Fruit fly (Drosophila melanogaster) whole organism, embryonic: ENCODE results near the gene mRpS35.

Experiments used
- Antp ChIP-seq: fragments of 200-800 bp; sonication (Bioruptor generic); optimal IDR thresholded peaks from 3 replicates; lab custom pipeline; 2016; ENCODE audit warnings: missing biosample characterization, missing genetic modification characterization
- Asciz ChIP-seq: fragments of 200-800 bp; sonication (Bioruptor generic); optimal IDR thresholded peaks from 2 replicates; lab custom pipeline; 2017; ENCODE audit warnings: missing biosample characterization, mild to moderate bottlenecking, missing genetic modification characterization, missing genetic modification reagents
- CG10366 ChIP-seq: fragments of 200-800 bp; sonication (Bioruptor generic); IDR thresholded peaks from 2 replicates; pipeline ENCODE4 v1.3.6; 2022; ENCODE audit warnings: missing biosample characterization, missing genetic modification characterization
- CG10565 ChIP-seq: fragments of 200-800 bp; sonication (Bioruptor generic); optimal IDR thresholded peaks from 3 replicates; lab custom pipeline; 2016; ENCODE audit warnings: missing biosample characterization, mild to moderate bottlenecking, missing genetic modification characterization
- CG10979 ChIP-seq: fragments of 200-800 bp; sonication (Bioruptor generic); optimal IDR thresholded peaks from 2 replicates; lab custom pipeline; 2018; ENCODE audit warnings: missing biosample characterization, mild to moderate bottlenecking, missing genetic modification characterization, moderate library complexity
- CG12104 ChIP-seq: fragments of 200-800 bp; sonication (Bioruptor generic); optimal IDR thresholded peaks from 3 replicates; lab custom pipeline; 2016; ENCODE audit warnings: missing biosample characterization, missing genetic modification characterization
- CG12155 ChIP-seq: fragments of 200-800 bp; sonication (Bioruptor generic); optimal IDR thresholded peaks from 3 replicates; lab custom pipeline; 2016; ENCODE audit warnings: missing biosample characterization, missing genetic modification characterization
- CG14014 ChIP-seq: fragments of 200-800 bp; sonication (Bioruptor generic); IDR thresholded peaks from 2 replicates; pipeline ENCODE4 v1.3.6; 2022; ENCODE audit warnings: missing biosample characterization, missing genetic modification characterization
- CG14667 ChIP-seq: fragments of 200-800 bp; sonication (Bioruptor generic); IDR thresholded peaks from 2 replicates; pipeline ENCODE4 v1.3.6; 2022; ENCODE audit warnings: missing biosample characterization, missing genetic modification characterization
- CG15601 ChIP-seq: fragments of 200-800 bp; sonication (Bioruptor generic); optimal IDR thresholded peaks from 3 replicates; lab custom pipeline; 2019; ENCODE audit warnings: missing biosample characterization, mild to moderate bottlenecking, missing genetic modification characterization, moderate library complexity
- CG17385 ChIP-seq: fragments of 200-800 bp; sonication (Bioruptor generic); optimal IDR thresholded peaks from 3 replicates; lab custom pipeline; 2018; ENCODE audit warnings: missing biosample characterization, mild to moderate bottlenecking, missing genetic modification characterization
- CG1792 ChIP-seq: fragments of 200-800 bp; sonication (Bioruptor generic); optimal IDR thresholded peaks from 2 replicates; lab custom pipeline; 2016; ENCODE audit warnings: missing biosample characterization, missing genetic modification characterization
- CG18764 ChIP-seq: fragments of 200-800 bp; sonication (Bioruptor generic); optimal IDR thresholded peaks from 3 replicates; lab custom pipeline; 2016; ENCODE audit warnings: missing biosample characterization, missing genetic modification characterization
- CG2116 ChIP-seq: fragments of 200-800 bp; sonication (Bioruptor generic); optimal IDR thresholded peaks from 3 replicates; lab custom pipeline; 2018; ENCODE audit warnings: missing biosample characterization, mild to moderate bottlenecking, missing genetic modification characterization
- CG2120 ChIP-seq: fragments of 200-800 bp; sonication (Bioruptor generic); optimal IDR thresholded peaks from 3 replicates; lab custom pipeline; 2016; ENCODE audit warnings: missing biosample characterization, missing genetic modification characterization
- CG2712 ChIP-seq: fragments of 200-800 bp; optimal IDR thresholded peaks from 3 replicates; lab custom pipeline; 2019; ENCODE audit warnings: missing biosample characterization, mild to moderate bottlenecking, missing genetic modification characterization, moderate library complexity
- CG2875 ChIP-seq: fragments of 200-800 bp; sonication (Bioruptor generic); optimal IDR thresholded peaks from 2 replicates; lab custom pipeline; 2017; ENCODE audit warnings: missing biosample characterization, mild to moderate bottlenecking, missing genetic modification characterization, missing genetic modification reagents
- CG2889 ChIP-seq: fragments of 200-800 bp; sonication (Bioruptor generic); IDR thresholded peaks from 3 replicates; pipeline ENCODE4 v1.3.6; 2022; ENCODE audit warnings: missing biosample characterization, missing genetic modification characterization
- CG30431 ChIP-seq: fragments of 200-800 bp; sonication (Bioruptor generic); optimal IDR thresholded peaks from 2 replicates; lab custom pipeline; 2017; ENCODE audit warnings: missing biosample characterization, missing genetic modification characterization
- CG31224 ChIP-seq: fragments of 200-800 bp; sonication (Bioruptor generic); IDR thresholded peaks from 2 replicates; pipeline ENCODE4 v1.3.6; 2022; ENCODE audit warnings: missing biosample characterization, missing genetic modification characterization
- CG32767 ChIP-seq: fragments of 200-800 bp; sonication (Bioruptor generic); IDR thresholded peaks from 2 replicates; pipeline ENCODE4 v1.3.6; 2022; ENCODE audit warnings: missing biosample characterization, missing genetic modification characterization
- CG32772 ChIP-seq: fragments of 200-800 bp; sonication (Bioruptor generic); IDR thresholded peaks from 2 replicates; pipeline ENCODE4 v1.3.6; 2022; ENCODE audit warnings: missing biosample characterization, missing genetic modification characterization
- CG33557 ChIP-seq: fragments of 200-800 bp; sonication (Bioruptor generic); optimal IDR thresholded peaks from 2 replicates; lab custom pipeline; 2019; ENCODE audit warnings: missing biosample characterization, mild to moderate bottlenecking, missing genetic modification characterization, moderate library complexity
- CG5245 ChIP-seq: fragments of 200-800 bp; sonication (Bioruptor generic); optimal IDR thresholded peaks from 3 replicates; lab custom pipeline; 2016; ENCODE audit warnings: missing biosample characterization, missing genetic modification characterization
- CG6765 ChIP-seq: fragments of 200-800 bp; sonication (Bioruptor generic); optimal IDR thresholded peaks from 3 replicates; lab custom pipeline; 2017; ENCODE audit warnings: missing biosample characterization, mild to moderate bottlenecking, missing genetic modification characterization
- CG6813 ChIP-seq: fragments of 200-800 bp; sonication (Bioruptor generic); optimal IDR thresholded peaks from 2 replicates; lab custom pipeline; 2017; ENCODE audit warnings: missing biosample characterization, missing genetic modification characterization, mild to moderate bottlenecking, moderate library complexity, missing genetic modification reagents
- Camta ChIP-seq: fragments of 200-800 bp; sonication (Bioruptor generic); optimal IDR thresholded peaks from 2 replicates; lab custom pipeline; 2016; ENCODE audit warnings: missing biosample characterization, missing genetic modification characterization
- Deaf1 ChIP-seq: fragments of 200-800 bp; optimal IDR thresholded peaks from 3 replicates; lab custom pipeline; 2019; ENCODE audit warnings: missing biosample characterization, mild to moderate bottlenecking, missing genetic modification characterization, moderate library complexity
- E2f2 ChIP-seq: fragments of 200-800 bp; sonication (Bioruptor generic); IDR thresholded peaks from 2 replicates; pipeline ENCODE4 v1.3.6; 2022; ENCODE audit warnings: missing biosample characterization, missing genetic modification characterization
- Hand ChIP-seq: fragments of 200-800 bp; sonication (Bioruptor generic); optimal IDR thresholded peaks from 2 replicates; lab custom pipeline; 2017; ENCODE audit warnings: mild to moderate bottlenecking, missing biosample characterization, missing genetic modification reagents, missing genetic modification characterization
- Hr3 ChIP-seq: fragments of 200-800 bp; sonication (Bioruptor generic); optimal IDR thresholded peaks from 3 replicates; lab custom pipeline; 2016; ENCODE audit warnings: missing biosample characterization, missing genetic modification characterization
- MESR4 ChIP-seq: fragments of 200-800 bp; sonication (Bioruptor generic); optimal IDR thresholded peaks from 2 replicates; lab custom pipeline; 2018; ENCODE audit warnings: missing biosample characterization, mild to moderate bottlenecking, missing genetic modification characterization, moderate library complexity
- Max ChIP-seq: fragments of 200-800 bp; sonication (Bioruptor generic); optimal IDR thresholded peaks from 2 replicates; lab custom pipeline; 2016; ENCODE audit warnings: missing biosample characterization, mild to moderate bottlenecking, missing genetic modification characterization
- Nf-YB ChIP-seq: fragments of 200-800 bp; sonication (Bioruptor generic); optimal IDR thresholded peaks from 3 replicates; lab custom pipeline; 2019; ENCODE audit warnings: missing biosample characterization, mild to moderate bottlenecking, missing genetic modification characterization, moderate library complexity
- Side ChIP-seq: fragments of 200-800 bp; sonication (Bioruptor generic); optimal IDR thresholded peaks from 2 replicates; lab custom pipeline; 2016; ENCODE audit warnings: missing biosample characterization, missing genetic modification characterization
- TFAM ChIP-seq: fragments of 200-800 bp; sonication (Bioruptor generic); optimal IDR thresholded peaks from 2 replicates; lab custom pipeline; 2017; ENCODE audit warnings: missing biosample characterization, missing genetic modification characterization, inconsistent platforms
- Xbp1 ChIP-seq: fragments of 200-800 bp; sonication (Bioruptor generic); optimal IDR thresholded peaks from 3 replicates; lab custom pipeline; 2016; ENCODE audit warnings: missing biosample characterization, mild to moderate bottlenecking, missing genetic modification characterization
- dati ChIP-seq: fragments of 200-800 bp; sonication (Bioruptor generic); IDR thresholded peaks from 2 replicates; pipeline ENCODE4 v1.3.6; 2022; ENCODE audit warnings: missing biosample characterization, missing genetic modification characterization
- fru ChIP-seq: fragments of >200 bp; optimal IDR thresholded peaks from 2 replicates; lab custom pipeline; 2017
- gro ChIP-seq: fragments of 200-800 bp; sonication (Bioruptor generic); optimal IDR thresholded peaks from 2 replicates; lab custom pipeline; 2016; ENCODE audit warnings: missing biosample characterization, missing genetic modification characterization
- kni ChIP-seq: fragments of 200-800 bp; sonication (Bioruptor generic); optimal IDR thresholded peaks from 3 replicates; lab custom pipeline; 2017; ENCODE audit warnings: mild to moderate bottlenecking, missing biosample characterization, missing genetic modification reagents, missing genetic modification characterization
- lilli ChIP-seq: fragments of 200-800 bp; sonication (Bioruptor generic); optimal IDR thresholded peaks from 3 replicates; lab custom pipeline; 2016; ENCODE audit warnings: missing biosample characterization, missing genetic modification characterization
- onecut ChIP-seq: fragments of 200-800 bp; sonication (Bioruptor generic); IDR thresholded peaks from 2 replicates; pipeline ENCODE4 v1.3.6; 2022; ENCODE audit warnings: missing biosample characterization, missing genetic modification characterization
- pb ChIP-seq: fragments of 200-800 bp; sonication (Bioruptor generic); optimal IDR thresholded peaks from 3 replicates; lab custom pipeline; 2016; ENCODE audit warnings: missing biosample characterization, missing genetic modification characterization
- scrt ChIP-seq: fragments of 200-800 bp; sonication (Bioruptor generic); optimal IDR thresholded peaks from 2 replicates; lab custom pipeline; 2018; ENCODE audit warnings: missing biosample characterization, mild to moderate bottlenecking, missing genetic modification characterization, moderate library complexity
- sens-2 ChIP-seq: fragments of 200-800 bp; sonication (Bioruptor generic); IDR thresholded peaks from 2 replicates; pipeline ENCODE4 v1.3.6; 2022; ENCODE audit warnings: missing biosample characterization, missing genetic modification characterization
- sob ChIP-seq: fragments of 200-800 bp; sonication (Bioruptor generic); IDR thresholded peaks from 2 replicates; pipeline ENCODE4 v1.3.6; 2022; ENCODE audit warnings: missing biosample characterization, missing genetic modification characterization
- stc ChIP-seq: fragments of 200-800 bp; sonication (Bioruptor generic); IDR thresholded peaks from 2 replicates; pipeline ENCODE4 v1.3.6; 2022; ENCODE audit warnings: missing biosample characterization, missing genetic modification characterization
- tap ChIP-seq: fragments of 200-800 bp; optimal IDR thresholded peaks from 3 replicates; lab custom pipeline; 2019; ENCODE audit warnings: missing biosample characterization, mild to moderate bottlenecking, missing genetic modification characterization, moderate library complexity
- trh ChIP-seq: fragments of 200-800 bp; sonication (Bioruptor generic); optimal IDR thresholded peaks from 2 replicates; lab custom pipeline; 2016; ENCODE audit warnings: missing biosample characterization, missing genetic modification characterization
- usp ChIP-seq: fragments of >200 bp; optimal IDR thresholded peaks from 2 replicates; lab custom pipeline; 2017; ENCODE audit warnings: missing biosample characterization, missing genetic modification characterization
- wek ChIP-seq: fragments of 200-800 bp; sonication (Bioruptor generic); optimal IDR thresholded peaks from 3 replicates; lab custom pipeline; 2018; ENCODE audit warnings: missing biosample characterization, mild to moderate bottlenecking, missing genetic modification characterization, moderate library complexity

The mRpS35 gene

DNA sequence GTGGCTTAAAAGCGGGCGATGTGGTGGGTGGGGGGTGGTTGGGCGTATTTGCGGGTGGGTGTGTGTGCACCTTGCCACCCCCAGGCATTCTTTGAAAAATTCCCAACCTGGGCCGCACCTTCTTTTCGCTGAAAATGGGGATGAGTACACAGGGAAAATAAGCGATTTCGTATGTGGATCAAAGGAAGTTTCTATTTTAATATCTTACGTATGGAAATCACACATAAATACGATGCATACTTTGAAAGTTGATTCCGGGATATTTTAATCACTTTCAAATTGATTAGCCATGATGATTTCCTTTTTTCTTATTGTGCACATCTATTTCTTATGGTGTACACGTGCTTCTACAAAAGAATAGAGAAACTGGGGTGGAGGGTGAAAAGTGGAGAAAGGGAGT, 44.7 kb downstream of the mRpS35 start (continued):
- peak; percentile 26 for TF ChIP-seq lilli (GFP tag; lab: Kevin White, UChicago)
- TF ChIP-seq wek (GFP tag; lab: Kevin White, UChicago) = no peak
- TF ChIP-seq sob (GFP tag; lab: Robert Waterston, UW) = peak; percentile 52
- peak; percentile 46 for TF ChIP-seq Hr3 (GFP tag; lab: Kevin White, UChicago)
- no peak for TF ChIP-seq E2f2 (GFP tag; lab: Robert Waterston, UW)
- peak; percentile 48; the same call in 1 of the 2 replicates for TF ChIP-seq onecut (GFP tag; lab: Robert Waterston, UW)
- TF ChIP-seq CG2120 = peak; percentile 46
- peak; percentile 32 for TF ChIP-seq CG12104 (GFP tag; lab: Kevin White, UChicago)
- TF ChIP-seq CG2116 (GFP tag; lab: Kevin White, UChicago) = no peak
- TF ChIP-seq CG32767 (GFP tag; lab: Robert Waterston, UW) = no peak
- TF ChIP-seq scrt (GFP tag; lab: Kevin White, UChicago) = peak; percentile 46
- TF ChIP-seq CG5245 (GFP tag; lab: Kevin White, UChicago) = no peak
- no peak for TF ChIP-seq usp
- TF ChIP-seq sens-2 (GFP tag; lab: Robert Waterston, UW) = no peak
- no peak for TF ChIP-seq CG18764
- TF ChIP-seq CG1792 (GFP tag; lab: Kevin White, UChicago) = no peak
- no peak for TF ChIP-seq kni (GFP tag; lab: Kevin White, UChicago)
- TF ChIP-seq Camta (GFP tag; lab: Kevin White, UChicago) = peak; percentile 16
- TF ChIP-seq CG31224 (GFP tag; lab: Robert Waterston, UW) = no peak
- peak; percentile 9 for TF ChIP-seq Side
- TF ChIP-seq tap (tag; lab: Kevin White, UChicago) = peak; percentile 71
- TF ChIP-seq CG14014 (GFP tag; lab: Robert Waterston, UW) = no peak
- no peak for TF ChIP-seq fru (lab: Kevin White, UChicago)
- TF ChIP-seq CG12155 (GFP tag; lab: Kevin White, UChicago) = peak; percentile 21
- peak; percentile 75 for TF ChIP-seq CG15601
- TF ChIP-seq CG2712 = peak; percentile 73
- peak; percentile 33 for TF ChIP-seq CG6765 (GFP tag; lab: Kevin White, UChicago)
- TF ChIP-seq stc (GFP tag; lab: Robert Waterston, UW) = peak; percentile 35
- TF ChIP-seq Max (GFP tag; lab: Kevin White, UChicago) = no peak
- peak; percentile 58 for TF ChIP-seq Xbp1 (GFP tag; lab: Kevin White, UChicago)
- 0 out of 3 replicates have a peak, but pooled peaks have one; percentile 34 for TF ChIP-seq CG2889 (GFP tag; lab: Robert Waterston, UW)
- TF ChIP-seq dati = 0 out of 2 replicates have a peak, but pooled peaks have one; percentile 24
- TF ChIP-seq pb (GFP tag; lab: Kevin White, UChicago) = no peak
- no peak for TF ChIP-seq CG30431 (GFP tag; lab: Kevin White, UChicago)
- TF ChIP-seq trh (GFP tag; lab: Kevin White, UChicago) = no peak
- TF ChIP-seq CG10366 (GFP tag; lab: Robert Waterston, UW) = peak; percentile 22; the same call in 1 of the 2 replicates
- TF ChIP-seq CG6813 (GFP tag; lab: Kevin White, UChicago) = peak; percentile 56
- TF ChIP-seq CG32772 (GFP tag; lab: Robert Waterston, UW) = peak; percentile 59; the same call in 1 of the 2 replicates
- no peak for TF ChIP-seq TFAM
- peak; percentile 41 for TF ChIP-seq gro (GFP tag; lab: Kevin White, UChicago)
- TF ChIP-seq CG14667 (GFP tag; lab: Robert Waterston, UW) = 0 out of 2 replicates have a peak, but pooled peaks have one; percentile 6
- TF ChIP-seq Deaf1 (tag; lab: Kevin White, UChicago) = peak; percentile 18
- peak; percentile 8 for TF ChIP-seq CG33557 (GFP tag; lab: Kevin White, UChicago)
- peak; percentile 19 for TF ChIP-seq Antp
- no peak for TF ChIP-seq CG10565
- peak; percentile 48 for TF ChIP-seq Hand
- peak; percentile 57 for TF ChIP-seq CG17385 (GFP tag; lab: Kevin White, UChicago)
- TF ChIP-seq CG10979 = peak; percentile 65
- no peak for TF ChIP-seq MESR4 (GFP tag; lab: Kevin White, UChicago)
- TF ChIP-seq CG2875 (GFP tag; lab: Kevin White, UChicago) = peak; percentile 56
- TF ChIP-seq Nf-YB (GFP tag; lab: Kevin White, UChicago) = peak; percentile 22
- TF ChIP-seq Asciz (GFP tag; lab: Kevin White, UChicago) = peak; percentile 68
